Worm (Caenorhabditis elegans) whole organism, L3 larva: ENCODE results near the gene dpy-23.

ENCODE experiments used
- R02D3.7 ChIP-seq: fragments of 150-350 bp; optimal IDR thresholded peaks from 2 replicates; lab custom pipeline; 2014; ENCODE audit warnings: missing biosample characterization, missing genetic modification characterization
- ZK546.5 ChIP-seq: sonication (generic microtip); optimal IDR thresholded peaks from 2 replicates; lab custom pipeline; 2017; ENCODE audit warnings: missing biosample characterization, missing genetic modification characterization
- aly-2 ChIP-seq: fragments of 150-350 bp; optimal IDR thresholded peaks from 2 replicates; lab custom pipeline; 2014; ENCODE audit warnings: missing biosample characterization, missing genetic modification characterization
- ceh-16 ChIP-seq: sonication (generic microtip); optimal IDR thresholded peaks from 2 replicates; lab custom pipeline; 2017; ENCODE audit warnings: missing biosample characterization, missing genetic modification characterization
- ceh-28 ChIP-seq: fragments of 150-350 bp; optimal IDR thresholded peaks from 2 replicates; lab custom pipeline; 2014; ENCODE audit warnings: missing biosample characterization, missing genetic modification reagents, missing genetic modification characterization
- ceh-82 ChIP-seq: fragments of 150-350 bp; optimal IDR thresholded peaks from 2 replicates; lab custom pipeline; 2014; ENCODE audit warnings: missing biosample characterization, missing genetic modification characterization
- ceh-9 ChIP-seq: sonication (generic microtip); optimal IDR thresholded peaks from 2 replicates; lab custom pipeline; 2018; ENCODE audit warnings: missing biosample characterization, missing genetic modification characterization
- egl-27 ChIP-seq: sonication (generic microtip); optimal IDR thresholded peaks from 4 replicates; lab custom pipeline; 2017; ENCODE audit warnings: missing biosample characterization, missing genetic modification reagents, missing genetic modification characterization
- egl-5 ChIP-seq: fragments of 150-350 bp; optimal IDR thresholded peaks from 2 replicates; lab custom pipeline; 2017; ENCODE audit warnings: missing biosample characterization, missing genetic modification reagents, missing genetic modification characterization, inconsistent platforms
- elt-3 ChIP-seq, 3 experiments: fragments of 150-350 bp in 1 of 3; sonication (generic microtip) in 2 of 3; optimal IDR thresholded peaks; 2 replicates in 2 of 3; 4 replicates in 1 of 3; lab custom pipeline; 2014 to 2017; ENCODE audit warnings: missing biosample characterization in 3 of 3, missing genetic modification characterization in 3 of 3
- fkh-10 ChIP-seq: sonication (generic microtip); optimal IDR thresholded peaks from 2 replicates; lab custom pipeline; 2017; ENCODE audit warnings: missing biosample characterization, missing genetic modification reagents, missing genetic modification characterization
- fos-1 ChIP-seq: fragments of 150-350 bp; optimal IDR thresholded peaks from 2 replicates; lab custom pipeline; 2014; ENCODE audit warnings: missing biosample characterization, missing genetic modification characterization
- hmg-11 ChIP-seq: sonication (generic microtip); optimal IDR thresholded peaks from 2 replicates; lab custom pipeline; 2016; ENCODE audit warnings: missing genetic modification characterization, missing compliant biosample characterization
- jun-1 ChIP-seq: fragments of 150-350 bp; optimal IDR thresholded peaks from 2 replicates; lab custom pipeline; 2014; ENCODE audit warnings: missing biosample characterization, missing genetic modification reagents, missing genetic modification characterization
- lin-15B ChIP-seq: fragments of 150-350 bp; optimal IDR thresholded peaks from 2 replicates; lab custom pipeline; 2014; ENCODE audit warnings: missing biosample characterization, missing genetic modification characterization
- lin-39 ChIP-seq: fragments of 150-350 bp; optimal IDR thresholded peaks from 2 replicates; lab custom pipeline; 2018; ENCODE audit warnings: missing biosample characterization, missing genetic modification reagents, missing genetic modification characterization
- lsy-12 ChIP-seq: sonication (generic microtip); optimal IDR thresholded peaks from 2 replicates; lab custom pipeline; 2016; ENCODE audit warnings: mild to moderate bottlenecking, missing genetic modification characterization, missing compliant biosample characterization
- mdl-1 ChIP-seq: fragments of 150-350 bp; optimal IDR thresholded peaks from 2 replicates; lab custom pipeline; 2014; ENCODE audit warnings: missing biosample characterization, missing genetic modification characterization
- mml-1 ChIP-seq: fragments of 150-350 bp; sonication (generic microtip); optimal IDR thresholded peaks from 3 replicates; lab custom pipeline; 2014; ENCODE audit warnings: missing biosample characterization, missing genetic modification characterization
- nfya-1 ChIP-seq: sonication (generic microtip); optimal IDR thresholded peaks from 2 replicates; lab custom pipeline; 2017; ENCODE audit warnings: missing genetic modification characterization, mild to moderate bottlenecking, missing compliant biosample characterization, antibody characterized with exemption, moderate library complexity; ENCODE audit not compliant: insufficient read depth
- nhr-11 ChIP-seq: fragments of 150-350 bp; optimal IDR thresholded peaks from 2 replicates; lab custom pipeline; 2014; ENCODE audit warnings: missing biosample characterization, missing genetic modification characterization
- nhr-12 ChIP-seq: fragments of 150-350 bp; optimal IDR thresholded peaks from 2 replicates; lab custom pipeline; 2014; ENCODE audit warnings: missing biosample characterization, missing genetic modification characterization
- nhr-23 ChIP-seq: fragments of 150-350 bp; optimal IDR thresholded peaks from 2 replicates; lab custom pipeline; 2014; ENCODE audit warnings: missing biosample characterization, missing genetic modification reagents, missing genetic modification characterization
- nhr-237 ChIP-seq: fragments of 150-350 bp; optimal IDR thresholded peaks from 2 replicates; lab custom pipeline; 2014; ENCODE audit warnings: missing biosample characterization, missing genetic modification characterization
- nhr-25 ChIP-seq: sonication (generic microtip); optimal IDR thresholded peaks from 2 replicates; lab custom pipeline; 2017; ENCODE audit warnings: missing biosample characterization, missing genetic modification characterization
- nhr-28 ChIP-seq: fragments of 150-350 bp; optimal IDR thresholded peaks from 2 replicates; lab custom pipeline; 2014; ENCODE audit warnings: missing biosample characterization, missing genetic modification characterization
- nhr-43 ChIP-seq: sonication (generic microtip); optimal IDR thresholded peaks from 2 replicates; lab custom pipeline; 2016; ENCODE audit warnings: mild to moderate bottlenecking, missing genetic modification characterization, missing compliant biosample characterization; ENCODE audit not compliant: poor library complexity, severe bottlenecking
- nhr-67 ChIP-seq: fragments of 150-350 bp; optimal IDR thresholded peaks from 2 replicates; lab custom pipeline; 2014; ENCODE audit warnings: missing biosample characterization, missing genetic modification characterization
- nhr-77 ChIP-seq: fragments of 150-350 bp; optimal IDR thresholded peaks from 2 replicates; lab custom pipeline; 2014; ENCODE audit warnings: missing biosample characterization, missing genetic modification characterization
- pha-4 ChIP-seq: fragments of 150-350 bp; optimal IDR thresholded peaks from 2 replicates; lab custom pipeline; 2014; ENCODE audit warnings: missing biosample characterization, missing genetic modification reagents, missing genetic modification characterization
- pqm-1 ChIP-seq: fragments of 150-350 bp; optimal IDR thresholded peaks from 2 replicates; lab custom pipeline; 2017; ENCODE audit warnings: missing biosample characterization, missing genetic modification characterization, inconsistent platforms
- skn-1 ChIP-seq: fragments of 150-350 bp; optimal IDR thresholded peaks from 2 replicates; lab custom pipeline; 2014; ENCODE audit warnings: missing biosample characterization, missing genetic modification characterization
- snpc-4 ChIP-seq: fragments of 150-350 bp; optimal IDR thresholded peaks from 2 replicates; lab custom pipeline; 2014; ENCODE audit warnings: missing biosample characterization, missing genetic modification characterization
- tbx-2 ChIP-seq: sonication (generic microtip); optimal IDR thresholded peaks from 2 replicates; lab custom pipeline; 2016; ENCODE audit warnings: mild to moderate bottlenecking, missing genetic modification characterization, missing compliant biosample characterization
- unc-39 ChIP-seq: sonication (generic microtip); optimal IDR thresholded peaks from 4 replicates; lab custom pipeline; 2017; ENCODE audit warnings: missing biosample characterization, missing genetic modification characterization
- unc-62 ChIP-seq: fragments of 150-350 bp; sonication (generic microtip); optimal IDR thresholded peaks from 4 replicates; lab custom pipeline; 2014; ENCODE audit warnings: missing biosample characterization, missing genetic modification reagents, missing genetic modification characterization
- zag-1 ChIP-seq: fragments of 150-350 bp; optimal IDR thresholded peaks from 2 replicates; lab custom pipeline; 2014; ENCODE audit warnings: missing biosample characterization, missing genetic modification characterization
- ztf-11 ChIP-seq: fragments of 150-350 bp; optimal IDR thresholded peaks from 2 replicates; lab custom pipeline; 2014; ENCODE audit warnings: missing biosample characterization, missing genetic modification characterization
- ztf-4 ChIP-seq: fragments of 150-350 bp; optimal IDR thresholded peaks from 2 replicates; lab custom pipeline; 2014; ENCODE audit warnings: missing biosample characterization, missing genetic modification characterization

The dpy-23 gene

ce11 chrX:4377689-4378088 lies 11.5 kb upstream of the dpy-23 start, which contains the start of gene R160.12:
TSS of gene R160.12 (minus strand) at chrX:4377789.
- no peak for TF ChIP-seq ztf-4 (tag; lab: Kevin White, UChicago)
- TF ChIP-seq ceh-9 (tag; lab: Kevin White, UChicago) = no peak
- TF ChIP-seq aly-2 (tag; lab: Kevin White, UChicago) = no peak
- TF ChIP-seq unc-39 (tag; lab: Kevin White, UChicago) = no peak
- no peak for TF ChIP-seq nhr-43
- TF ChIP-seq nhr-237 (tag; lab: Kevin White, UChicago) = no peak
- no peak for TF ChIP-seq lsy-12 (tag; lab: Kevin White, UChicago)
- TF ChIP-seq R02D3.7 (tag; lab: Kevin White, UChicago) = no peak
- no peak for TF ChIP-seq lin-15B (tag; lab: Kevin White, UChicago)
- no peak for TF ChIP-seq lin-39 (tag; lab: Kevin White, UChicago)
- TF ChIP-seq ceh-82 (tag; lab: Kevin White, UChicago) = no peak
- no peak for TF ChIP-seq jun-1 (tag; lab: Kevin White, UChicago)
- no peak for TF ChIP-seq fkh-10 (GFP tag; lab: Kevin White, UChicago)

- TF ChIP-seq mml-1 (tag; lab: Kevin White, UChicago) = no peak
- no peak for TF ChIP-seq elt-3 (tag; optimal IDR thresholded peaks at IDR 0.05; lab: Kevin White, UChicago)
- no peak for TF ChIP-seq fos-1
- no peak for TF ChIP-seq fkh-10 (GFP tag; lab: Kevin White, UChicago)
- TF ChIP-seq unc-62 (GFP tag; lab: Kevin White, UChicago) = no peak
- no peak for TF ChIP-seq aly-2 (tag; lab: Kevin White, UChicago)
- no peak for TF ChIP-seq nfya-1 (tag; lab: Kevin White, UChicago)
- TF ChIP-seq ztf-11 = no peak
- TF ChIP-seq lsy-12 (tag; lab: Kevin White, UChicago) = no peak
- TF ChIP-seq ceh-82 (tag; lab: Kevin White, UChicago) = no peak
- TF ChIP-seq nhr-25 (tag; lab: Kevin White, UChicago) = no peak
- TF ChIP-seq zag-1 (tag; lab: Kevin White, UChicago) = no peak
- TF ChIP-seq nhr-43 = no peak
- no peak for TF ChIP-seq hmg-11 (tag; lab: Kevin White, UChicago)
- no peak for TF ChIP-seq nhr-12 (tag; lab: Kevin White, UChicago)
- TF ChIP-seq skn-1 (tag; lab: Kevin White, UChicago) = no peak
- TF ChIP-seq mdl-1 = no peak
- no peak for TF ChIP-seq pqm-1 (tag; lab: Kevin White, UChicago)
Measured at ce11 chrX:4383316-4383936, 5.7 kb upstream of the dpy-23 start, which contains the start of gene lst-2. TSS of gene lst-2 (minus strand) at chrX:4383366.

- TF ChIP-seq egl-5 (no peak), nhr-25 (tag; lab: Kevin White, UChicago) (peak; percentile 21)
Measured at ce11 chrX:4386493-4386892, 2.7 kb upstream of the dpy-23 start.

ce11 chrX:4391680-4392079 lies 2.5 kb downstream of the dpy-23 start:
- TF ChIP-seq unc-39 (tag; lab: Kevin White, UChicago) = no peak
- TF ChIP-seq aly-2 (tag; lab: Kevin White, UChicago) = no peak
- TF ChIP-seq nfya-1 (tag; lab: Kevin White, UChicago) = peak; percentile 27
- no peak for TF ChIP-seq ZK546.5 (tag; lab: Kevin White, UChicago)
- TF ChIP-seq ceh-28 (tag; lab: Kevin White, UChicago) = no peak

- TF ChIP-seq nhr-28 (tag; lab: Kevin White, UChicago) (no peak), nfya-1 (tag; lab: Kevin White, UChicago) (peak; percentile 71), ceh-28 (tag; lab: Kevin White, UChicago) (peak; percentile 80), fos-1 (no peak), tbx-2 (tag; lab: Kevin White, UChicago) (peak; percentile 66), lin-15B (tag; lab: Kevin White, UChicago) (peak; percentile 27), hmg-11 (tag; lab: Kevin White, UChicago) (peak; percentile 84), nhr-43 (peak; percentile 86), ceh-82 (tag; lab: Kevin White, UChicago) (peak; percentile 29), snpc-4 (tag; lab: Kevin White, UChicago) (peak; percentile 80), nhr-25 (tag; lab: Kevin White, UChicago) (peak; percentile 87), nhr-23 (tag; lab: Kevin White, UChicago) (peak; percentile 84), egl-5 (peak; percentile 65), unc-62 (GFP tag; lab: Kevin White, UChicago) (no peak), fkh-10 (GFP tag; lab: Kevin White, UChicago) (no peak), nhr-67 (tag; lab: Kevin White, UChicago) (no peak), nhr-11 (tag; lab: Kevin White, UChicago) (peak; percentile 9), ceh-16 (tag; lab: Kevin White, UChicago) (no peak), R02D3.7 (tag; lab: Kevin White, UChicago) (peak; percentile 54), pha-4 (tag; lab: Kevin White, UChicago) (peak; percentile 88), jun-1 (tag; lab: Kevin White, UChicago) (peak; percentile 81), egl-27 (tag; lab: Kevin White, UChicago) (no peak), skn-1 (tag; lab: Kevin White, UChicago) (peak; percentile 46), nhr-77 (peak; percentile 71), aly-2 (tag; lab: Kevin White, UChicago) (no peak), lsy-12 (tag; lab: Kevin White, UChicago) (no peak)
Measured at ce11 chrX:4395073-4395850, 6.1 kb downstream of the dpy-23 start.
